Worm (Caenorhabditis elegans) whole organism, L2 larva: Measurements from ENCODE around the gene catp-4.

ENCODE experiments used
- dmd-4 ChIP-seq: sonication (generic microtip); optimal IDR thresholded peaks from 2 replicates; lab custom pipeline; 2017; ENCODE audit warnings: missing biosample characterization, missing genetic modification characterization
- elt-3 ChIP-seq: sonication (generic microtip); optimal IDR thresholded peaks from 2 replicates; lab custom pipeline; 2017; ENCODE audit warnings: missing biosample characterization, missing genetic modification characterization
- lin-13 ChIP-seq: fragments of 150-350 bp; optimal IDR thresholded peaks from 2 replicates; lab custom pipeline; 2014; ENCODE audit warnings: missing biosample characterization, missing genetic modification reagents, missing genetic modification characterization
- nhr-129 ChIP-seq: fragments of 150-350 bp; optimal IDR thresholded peaks from 2 replicates; lab custom pipeline; 2014; ENCODE audit warnings: missing biosample characterization, missing genetic modification characterization
- nhr-237 ChIP-seq: fragments of 150-350 bp; optimal IDR thresholded peaks from 2 replicates; lab custom pipeline; 2014; ENCODE audit warnings: missing biosample characterization, missing genetic modification characterization
- nhr-6 ChIP-seq: fragments of 150-350 bp; optimal IDR thresholded peaks from 2 replicates; lab custom pipeline; 2014; ENCODE audit warnings: missing biosample characterization, missing genetic modification characterization
- unc-39 ChIP-seq: fragments of 150-350 bp; optimal IDR thresholded peaks from 2 replicates; lab custom pipeline; 2014; ENCODE audit warnings: missing biosample characterization, missing genetic modification characterization
- unc-55 ChIP-seq: fragments of 150-350 bp; sonication (generic microtip); optimal IDR thresholded peaks from 3 replicates; lab custom pipeline; 2014; ENCODE audit warnings: missing biosample characterization, missing genetic modification reagents, missing genetic modification characterization

- TF ChIP-seq lin-13 (GFP tag; lab: Kevin White, UChicago) = no peak
- no peak for TF ChIP-seq unc-39
- no peak for TF ChIP-seq nhr-237 (tag; lab: Kevin White, UChicago)
- no peak for TF ChIP-seq nhr-129 (tag; lab: Kevin White, UChicago)
- no peak for TF ChIP-seq elt-3 (tag; lab: Kevin White, UChicago)
- no peak for TF ChIP-seq unc-55
- TF ChIP-seq dmd-4 (tag; lab: Kevin White, UChicago) = no peak
- TF ChIP-seq nhr-6 (tag; lab: Kevin White, UChicago) = no peak
Measured at ce11 chrII:14578716-14579115, 14.7 kb upstream of the catp-4 start, which contains the start of gene C01G12.9.
